Fruit fly (Drosophila melanogaster) whole organism, embryonic: ENCODE data around the gene CG10137.

ENCODE experiments used
- Bdp1 ChIP-seq: fragments of 200-800 bp; sonication (Bioruptor generic); optimal IDR thresholded peaks from 3 replicates; lab custom pipeline; 2016; ENCODE audit warnings: missing biosample characterization, missing genetic modification characterization
- CG10959 ChIP-seq: fragments of 200-800 bp; sonication (Bioruptor generic); IDR thresholded peaks from 2 replicates; pipeline ENCODE4 v1.3.6; 2022; ENCODE audit warnings: missing biosample characterization, missing genetic modification characterization
- CG14014 ChIP-seq: fragments of 200-800 bp; sonication (Bioruptor generic); IDR thresholded peaks from 2 replicates; pipeline ENCODE4 v1.3.6; 2022; ENCODE audit warnings: missing biosample characterization, missing genetic modification characterization
- CG16813 ChIP-seq: fragments of 200-800 bp; sonication (Bioruptor generic); IDR thresholded peaks from 3 replicates; pipeline ENCODE4 v1.3.6; 2022; ENCODE audit warnings: missing biosample characterization, missing genetic modification characterization; ENCODE audit not compliant: partially characterized antibody
- CG2116 ChIP-seq: fragments of 200-800 bp; sonication (Bioruptor generic); optimal IDR thresholded peaks from 3 replicates; lab custom pipeline; 2018; ENCODE audit warnings: missing biosample characterization, mild to moderate bottlenecking, missing genetic modification characterization
- CG34224 ChIP-seq: fragments of 200-800 bp; sonication (Bioruptor generic); IDR thresholded peaks from 3 replicates; pipeline ENCODE4 v1.3.6; 2022; ENCODE audit warnings: missing biosample characterization, missing genetic modification characterization; ENCODE audit not compliant: partially characterized antibody
- CG43689 ChIP-seq: fragments of 200-800 bp; sonication (Bioruptor generic); IDR thresholded peaks from 2 replicates; pipeline ENCODE4 v1.3.6; 2022; ENCODE audit warnings: missing biosample characterization, missing genetic modification characterization
- CG6654 ChIP-seq: fragments of 200-800 bp; sonication (Bioruptor generic); optimal IDR thresholded peaks from 2 replicates; lab custom pipeline; 2017; ENCODE audit warnings: missing biosample characterization, mild to moderate bottlenecking, missing genetic modification characterization
- CG7745 ChIP-seq: fragments of 200-800 bp; sonication (Bioruptor generic); optimal IDR thresholded peaks from 2 replicates; lab custom pipeline; 2018; ENCODE audit warnings: missing biosample characterization, mild to moderate bottlenecking, missing genetic modification characterization, moderate library complexity
- CG7963 ChIP-seq: fragments of 200-800 bp; sonication (Bioruptor generic); IDR thresholded peaks from 3 replicates; pipeline ENCODE4 v1.3.6; 2022; ENCODE audit warnings: missing biosample characterization, missing genetic modification characterization; ENCODE audit not compliant: partially characterized antibody
- CG8290 ChIP-seq, 3 experiments: fragments of 200-800 bp; sonication (Bioruptor generic); optimal IDR thresholded peaks; 2 replicates each; lab custom pipeline; 2016 to 2019; ENCODE audit warnings: missing biosample characterization in 3 of 3, missing genetic modification characterization in 3 of 3, mild to moderate bottlenecking in 2 of 3, moderate library complexity in 1 of 3
- Camta ChIP-seq: fragments of 200-800 bp; sonication (Bioruptor generic); optimal IDR thresholded peaks from 2 replicates; lab custom pipeline; 2016; ENCODE audit warnings: missing biosample characterization, missing genetic modification characterization
- CoRest ChIP-seq: fragments of 200-800 bp; sonication (Bioruptor generic); optimal IDR thresholded peaks from 3 replicates; lab custom pipeline; 2018; ENCODE audit warnings: missing biosample characterization, mild to moderate bottlenecking, missing genetic modification characterization, moderate library complexity
- D ChIP-seq, 2 experiments: fragments of 200-800 bp in 1 of 2; fragments of >200 bp in 1 of 2; sonication (Bioruptor generic) in 1 of 2; optimal IDR thresholded peaks; 2 replicates in 1 of 2; 3 replicates in 1 of 2; lab custom pipeline; 2017; ENCODE audit warnings: mild to moderate bottlenecking in 1 of 2, missing biosample characterization in 1 of 2, missing genetic modification characterization in 1 of 2, missing genetic modification reagents in 1 of 2
- Dfd ChIP-seq, 2 experiments: fragments of >200 bp; optimal IDR thresholded peaks; 2 replicates each; lab custom pipeline; 2017; ENCODE audit warnings: missing biosample characterization in 2 of 2, missing genetic modification characterization in 2 of 2
- Dip2 ChIP-seq: fragments of 200-800 bp; sonication (Bioruptor generic); IDR thresholded peaks from 2 replicates; pipeline ENCODE4 v1.3.6; 2022; ENCODE audit warnings: missing biosample characterization, missing genetic modification characterization
- E2f1 ChIP-seq: fragments of 200-800 bp; sonication (Bioruptor generic); IDR thresholded peaks from 2 replicates; pipeline ENCODE4 v1.3.6; 2022; ENCODE audit warnings: missing biosample characterization, missing genetic modification characterization
- E2f2 ChIP-seq: fragments of 200-800 bp; sonication (Bioruptor generic); IDR thresholded peaks from 2 replicates; pipeline ENCODE4 v1.3.6; 2022; ENCODE audit warnings: missing biosample characterization, missing genetic modification characterization
- Ets65A ChIP-seq: fragments of 200-800 bp; sonication (Bioruptor generic); peaks from one replicate; lab custom pipeline; 2016; ENCODE audit warnings: missing biosample characterization, missing genetic modification characterization
- Fer2 ChIP-seq: fragments of 200-800 bp; sonication (Bioruptor generic); optimal IDR thresholded peaks from 2 replicates; lab custom pipeline; 2018; ENCODE audit warnings: missing biosample characterization, mild to moderate bottlenecking, missing genetic modification characterization, moderate library complexity
- HLH4C ChIP-seq: fragments of 200-800 bp; sonication (Bioruptor generic); IDR thresholded peaks from 3 replicates; pipeline ENCODE4 v1.3.6; 2022; ENCODE audit warnings: missing biosample characterization, missing genetic modification characterization; ENCODE audit not compliant: partially characterized antibody
- Hr3 ChIP-seq: fragments of 200-800 bp; sonication (Bioruptor generic); optimal IDR thresholded peaks from 3 replicates; lab custom pipeline; 2016; ENCODE audit warnings: missing biosample characterization, missing genetic modification characterization
- Lpt ChIP-seq: fragments of >200 bp; optimal IDR thresholded peaks from 2 replicates; lab custom pipeline; 2018; ENCODE audit warnings: missing biosample characterization, missing genetic modification characterization
- Med ChIP-seq: fragments of 200-800 bp; sonication (Bioruptor generic); peaks from one replicate; lab custom pipeline; 2016; ENCODE audit warnings: missing biosample characterization, missing genetic modification characterization, mild to moderate bottlenecking, inconsistent platforms, moderate library complexity
- Mes4 ChIP-seq: fragments of 200-800 bp; sonication (Bioruptor generic); optimal IDR thresholded peaks from 2 replicates; lab custom pipeline; 2016; ENCODE audit warnings: missing biosample characterization, missing genetic modification characterization
- PHDP ChIP-seq: fragments of 200-800 bp; sonication (Bioruptor generic); optimal IDR thresholded peaks from 3 replicates; lab custom pipeline; 2018; ENCODE audit warnings: missing biosample characterization, mild to moderate bottlenecking, missing genetic modification characterization, moderate library complexity
- Sox100B ChIP-seq: fragments of 200-800 bp; sonication (Bioruptor generic); optimal IDR thresholded peaks from 3 replicates; lab custom pipeline; 2018; ENCODE audit warnings: missing biosample characterization, mild to moderate bottlenecking, missing genetic modification characterization
- Taf1 ChIP-seq: fragments of 200-800 bp; sonication (Bioruptor generic); IDR thresholded peaks from 2 replicates; pipeline ENCODE4 v1.3.6; 2022; ENCODE audit warnings: missing biosample characterization, missing genetic modification characterization
- bbx ChIP-seq: fragments of 200-800 bp; sonication (Bioruptor generic); IDR thresholded peaks from 2 replicates; pipeline ENCODE4 v1.3.6; 2022; ENCODE audit warnings: missing biosample characterization, missing genetic modification characterization; ENCODE audit not compliant: partially characterized antibody
- btn ChIP-seq: fragments of 200-800 bp; sonication (Bioruptor generic); optimal IDR thresholded peaks from 2 replicates; lab custom pipeline; 2016; ENCODE audit warnings: missing biosample characterization, missing genetic modification characterization
- cas ChIP-seq: fragments of 200-800 bp; sonication (Bioruptor generic); IDR thresholded peaks from 2 replicates; pipeline ENCODE4 v1.3.6; 2022; ENCODE audit warnings: missing biosample characterization, missing genetic modification characterization
- disco-r ChIP-seq: fragments of 200-800 bp; sonication (Bioruptor generic); optimal IDR thresholded peaks from 2 replicates; lab custom pipeline; 2016; ENCODE audit warnings: missing biosample characterization, missing genetic modification characterization
- dmrt11E ChIP-seq: fragments of 200-800 bp; sonication (Bioruptor generic); optimal IDR thresholded peaks from 3 replicates; lab custom pipeline; 2018; ENCODE audit warnings: missing biosample characterization, mild to moderate bottlenecking, missing genetic modification characterization, moderate library complexity
- gfzf ChIP-seq: fragments of 200-800 bp; sonication (Bioruptor generic); optimal IDR thresholded peaks from 2 replicates; lab custom pipeline; 2016; ENCODE audit warnings: missing biosample characterization, mild to moderate bottlenecking, missing genetic modification characterization, moderate library complexity
- hb ChIP-seq: fragments of 200-800 bp; sonication (Bioruptor generic); IDR thresholded peaks from 3 replicates; pipeline ENCODE4 v1.3.6; 2022; ENCODE audit warnings: missing biosample characterization, missing genetic modification characterization; ENCODE audit not compliant: partially characterized antibody
- lbe ChIP-seq: fragments of 200-800 bp; sonication (Bioruptor generic); optimal IDR thresholded peaks from 2 replicates; lab custom pipeline; 2016; ENCODE audit warnings: missing biosample characterization, mild to moderate bottlenecking, missing genetic modification characterization
- lola ChIP-seq, 3 experiments: fragments of >200 bp in 2 of 3; fragments of 200-800 bp in 1 of 3; sonication (Bioruptor generic) in 1 of 3; optimal IDR thresholded peaks; 2 replicates each; lab custom pipeline; 2017 to 2019; ENCODE audit warnings: missing biosample characterization in 3 of 3, missing genetic modification characterization in 3 of 3, mild to moderate bottlenecking in 1 of 3, moderate library complexity in 1 of 3
- mam ChIP-seq: fragments of 200-800 bp; sonication (Bioruptor generic); optimal IDR thresholded peaks from 3 replicates; lab custom pipeline; 2016; ENCODE audit warnings: missing biosample characterization, missing genetic modification characterization
- nerfin-1 ChIP-seq: fragments of 200-800 bp; sonication (Bioruptor generic); optimal IDR thresholded peaks from 3 replicates; lab custom pipeline; 2019; ENCODE audit warnings: missing biosample characterization, mild to moderate bottlenecking, missing genetic modification characterization, moderate library complexity
- pros ChIP-seq: fragments of 200-800 bp; sonication (Bioruptor generic); optimal IDR thresholded peaks from 3 replicates; lab custom pipeline; 2019; ENCODE audit warnings: missing biosample characterization, mild to moderate bottlenecking, missing genetic modification characterization, moderate library complexity
- psq ChIP-seq: fragments of 200-800 bp; sonication (Bioruptor generic); optimal IDR thresholded peaks from 2 replicates; lab custom pipeline; 2017; ENCODE audit warnings: missing biosample characterization, missing genetic modification characterization
- slbo ChIP-seq: fragments of 200-800 bp; sonication (Bioruptor generic); IDR thresholded peaks from 2 replicates; pipeline ENCODE4 v1.3.6; 2022; ENCODE audit warnings: missing biosample characterization, missing genetic modification characterization
- sqz ChIP-seq: fragments of 200-800 bp; sonication (Bioruptor generic); optimal IDR thresholded peaks from 3 replicates; lab custom pipeline; 2018; ENCODE audit warnings: missing biosample characterization, mild to moderate bottlenecking, missing genetic modification characterization
- ssp ChIP-seq: fragments of 200-800 bp; sonication (Bioruptor generic); IDR thresholded peaks from 2 replicates; pipeline ENCODE4 v1.3.6; 2022; ENCODE audit warnings: missing biosample characterization, missing genetic modification characterization
- unc-4 ChIP-seq: fragments of 200-800 bp; sonication (Bioruptor generic); IDR thresholded peaks from 2 replicates; pipeline ENCODE4 v1.3.6; 2022; ENCODE audit warnings: missing biosample characterization, missing genetic modification characterization; ENCODE audit not compliant: partially characterized antibody
- usp ChIP-seq: fragments of >200 bp; optimal IDR thresholded peaks from 2 replicates; lab custom pipeline; 2017; ENCODE audit warnings: missing biosample characterization, missing genetic modification characterization
- vnd ChIP-seq: fragments of 200-800 bp; sonication (Bioruptor generic); IDR thresholded peaks from 3 replicates; pipeline ENCODE4 v1.3.6; 2022; ENCODE audit warnings: missing biosample characterization, missing genetic modification characterization; ENCODE audit not compliant: partially characterized antibody

Gene CG10137

DNA sequence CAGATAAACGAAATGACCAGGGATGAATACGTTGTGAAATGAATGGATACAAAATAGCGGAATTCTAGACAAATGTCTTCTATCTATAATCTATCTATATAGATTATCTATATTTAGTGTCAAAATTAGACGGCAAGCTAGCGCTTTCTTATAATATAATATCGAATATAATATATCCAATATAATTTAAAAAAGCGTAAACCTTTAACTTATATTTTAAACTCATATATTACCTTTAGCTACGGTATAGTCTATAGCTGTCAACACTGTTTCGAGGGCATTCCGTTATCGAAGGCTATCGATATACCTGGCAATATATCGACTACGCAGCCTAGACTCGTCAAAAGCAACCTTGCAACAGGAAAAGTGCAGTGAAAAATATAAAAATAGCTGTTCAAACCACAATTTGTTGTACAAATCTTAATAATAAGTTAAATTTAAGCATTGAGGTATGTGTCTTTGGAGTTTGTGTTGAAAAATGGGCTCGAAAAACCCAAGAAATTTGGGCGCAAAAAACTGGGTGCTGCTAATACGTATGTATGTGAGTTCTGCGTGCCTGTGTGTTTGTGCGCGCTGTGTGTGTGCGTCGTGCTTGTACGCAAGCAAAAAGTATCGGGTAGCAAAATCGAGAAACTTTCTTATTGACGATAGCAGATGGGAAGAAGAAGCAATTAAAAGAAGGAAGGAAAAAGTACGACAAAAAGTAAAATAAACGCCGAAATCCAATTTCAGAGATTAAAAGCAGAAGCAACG lies 33.4 kb upstream of the CG10137 start, which contains the start of the genes swm and Ctu2 (continued):
- peak; percentile 36; the same call in 1 of the 3 replicates for TF ChIP-seq CG7963 (GFP tag; lab: Robert Waterston, UW)
- TF ChIP-seq E2f1 (GFP tag; lab: Robert Waterston, UW), result peak; percentile 46
- TF ChIP-seq hb (GFP tag; lab: Robert Waterston, UW), result peak; percentile 62; the same call in 1 of the 3 replicates
- TF ChIP-seq nerfin-1 (tag; lab: Kevin White, UChicago), result peak; percentile 72
- TF ChIP-seq dmrt11E (tag; lab: Kevin White, UChicago), result peak; percentile 65
- peak; percentile 65 for TF ChIP-seq CG14014 (GFP tag; lab: Robert Waterston, UW)
- TF ChIP-seq CG7745 (tag; lab: Kevin White, UChicago), result no peak
- 0 out of 2 replicates have a peak, but pooled peaks have one; percentile 33 for TF ChIP-seq E2f2 (GFP tag; lab: Robert Waterston, UW)
- no peak for TF ChIP-seq CG43689 (GFP tag; lab: Robert Waterston, UW)
- no peak for TF ChIP-seq sqz (GFP tag; lab: Kevin White, UChicago)
- peak; percentile 78 for TF ChIP-seq CG16813 (GFP tag; lab: Robert Waterston, UW)
- no peak for TF ChIP-seq Sox100B (GFP tag; lab: Kevin White, UChicago)
- no peak for TF ChIP-seq Lpt (GFP tag; lab: Kevin White, UChicago)
- no peak for TF ChIP-seq Ets65A (GFP tag; lab: Kevin White, UChicago)
- no peak for TF ChIP-seq disco-r
- peak; percentile 20 for TF ChIP-seq mam (GFP tag; lab: Kevin White, UChicago)
- no peak; the same call in 1 of the 2 replicates for TF ChIP-seq Taf1 (GFP tag; lab: Robert Waterston, UW)
- TF ChIP-seq ssp (GFP tag; lab: Robert Waterston, UW), result 0 out of 2 replicates have a peak, but pooled peaks have one; percentile 12
- TF ChIP-seq Dip2 (GFP tag; lab: Robert Waterston, UW), result no peak
- TF ChIP-seq pros, result no peak
- TF ChIP-seq CG34224 (GFP tag; lab: Robert Waterston, UW), result peak; percentile 71
- TF ChIP-seq Dfd (GFP tag; optimal IDR thresholded peaks at IDR 0.05; lab: Kevin White, UChicago), result no peak
- TF ChIP-seq CG2116 (GFP tag; lab: Kevin White, UChicago), result peak; percentile 98
- peak; percentile 68 for TF ChIP-seq Med (GFP tag; lab: Kevin White, UChicago)
- TF ChIP-seq PHDP (tag; lab: Kevin White, UChicago), result peak; percentile 75
- peak; percentile 62; the same call in 1 of the 3 replicates for TF ChIP-seq vnd (GFP tag; lab: Robert Waterston, UW)
- TF ChIP-seq unc-4 (GFP tag; lab: Robert Waterston, UW), result peak; percentile 67; the same call in 1 of the 2 replicates
- no peak for TF ChIP-seq btn (GFP tag; lab: Kevin White, UChicago)
- TF ChIP-seq CG8290 (GFP tag; optimal IDR thresholded peaks at IDR 0.05; lab: Kevin White, UChicago), result peak; percentile 34
- TF ChIP-seq CG8290 (tag; optimal IDR thresholded peaks at IDR 0.05; lab: Kevin White, UChicago), result peak in 1 of 2 experiments; percentile 29
- no peak for TF ChIP-seq psq
- peak; percentile 27 for TF ChIP-seq lbe (GFP tag; lab: Kevin White, UChicago)
- TF ChIP-seq gfzf (GFP tag; lab: Kevin White, UChicago), result no peak
- peak; percentile 67 for TF ChIP-seq HLH4C (GFP tag; lab: Robert Waterston, UW)
- TF ChIP-seq Fer2 (tag; lab: Kevin White, UChicago), result peak; percentile 69
- no peak for TF ChIP-seq cas (GFP tag; lab: Robert Waterston, UW)
- peak in 1 of 3 experiments; percentile 73 for TF ChIP-seq lola (GFP tag; optimal IDR thresholded peaks at IDR 0.05; lab: Kevin White, UChicago)
- peak; percentile 60; the same call in 1 of the 2 replicates for TF ChIP-seq bbx
- no peak for TF ChIP-seq CG6654
- TF ChIP-seq CoRest, result peak; percentile 89
- no peak for TF ChIP-seq Camta (GFP tag; lab: Kevin White, UChicago)
- no peak for TF ChIP-seq Bdp1 (GFP tag; lab: Kevin White, UChicago)
- peak; percentile 78 for TF ChIP-seq slbo (GFP tag; lab: Robert Waterston, UW)
- TF ChIP-seq CG10959, result no peak
- peak; percentile 68 for TF ChIP-seq Hr3 (GFP tag; lab: Kevin White, UChicago)
- TF ChIP-seq usp, result no peak
- TF ChIP-seq Mes4 (GFP tag; lab: Kevin White, UChicago), result no peak
- no peak for TF ChIP-seq D (optimal IDR thresholded peaks at IDR 0.05; lab: Kevin White, UChicago)
- TF ChIP-seq D (GFP tag; optimal IDR thresholded peaks at IDR 0.05; lab: Kevin White, UChicago), result peak; percentile 40
